Fruit fly (Drosophila melanogaster): ENCODE measurements around the gene CG32191.

Gene CG32191

DNA sequence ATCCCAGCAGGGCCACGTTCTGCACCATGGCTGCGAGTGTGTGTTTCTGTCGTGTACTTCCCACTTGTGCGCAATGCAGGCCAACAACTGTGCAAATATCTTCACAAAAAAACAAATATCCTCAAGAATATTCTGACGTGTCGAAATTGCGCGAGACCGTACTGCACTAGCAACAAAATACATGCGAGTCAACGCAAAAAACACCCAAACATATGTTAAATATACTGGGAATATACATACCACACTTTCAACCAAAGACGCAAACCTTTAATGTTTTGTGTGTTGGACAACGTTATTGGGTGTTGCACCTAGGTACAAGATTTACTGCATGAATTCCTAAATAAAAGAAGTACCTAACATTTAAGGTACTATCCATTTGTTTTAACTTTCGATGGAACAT is 6.8 kb downstream of the CG32191 start, which contains the start of gene NUCB1 (continued):
- TF ChIP-seq CG15479 (GFP tag; optimal IDR thresholded peaks at IDR 0.05) (peak; percentile 71), CG13123 (GFP tag; optimal IDR thresholded peaks at IDR 0.05) (no peak), CG17912 (GFP tag; optimal IDR thresholded peaks at IDR 0.05) (peak; percentile 63), Dll (GFP tag; IDR thresholded peaks at IDR 0.05; ENCODE audit: partially characterized antibody) (no peak), CG5180 (GFP tag; optimal IDR thresholded peaks at IDR 0.05) (no peak), nerfin-1 (tag; optimal IDR thresholded peaks at IDR 0.05) (peak; percentile 80), CG10431 (GFP tag; optimal IDR thresholded peaks at IDR 0.05) (no peak), CG6765 (GFP tag; optimal IDR thresholded peaks at IDR 0.05) (peak; percentile 16), CG31441 (GFP tag; IDR thresholded peaks at IDR 0.05) (no peak), Asciz (GFP tag; optimal IDR thresholded peaks at IDR 0.05) (no peak), pfk (GFP tag; optimal IDR thresholded peaks at IDR 0.05) (peak; percentile 23), Mad (GFP tag; optimal IDR thresholded peaks at IDR 0.05) (peak; percentile 12), pros (GFP tag; optimal IDR thresholded peaks at IDR 0.05) (no peak), Dp (GFP tag; optimal IDR thresholded peaks at IDR 0.05) (peak; percentile 45), CG17612 (GFP tag; IDR thresholded peaks at IDR 0.05) (no peak), p53 (GFP tag; optimal IDR thresholded peaks at IDR 0.05) (no peak), slbo (GFP tag; IDR thresholded peaks at IDR 0.05) (peak; percentile 58), CG3163 (GFP tag; optimal IDR thresholded peaks at IDR 0.05) (peak; percentile 18), aop (GFP tag; IDR thresholded peaks at IDR 0.05) (no peak), CG32767 (GFP tag; IDR thresholded peaks at IDR 0.05) (no peak), sens-2 (GFP tag; IDR thresholded peaks at IDR 0.05) (no peak), cas (GFP tag; IDR thresholded peaks at IDR 0.05) (no peak), Lim3 (GFP tag; IDR thresholded peaks at IDR 0.05) (no peak), CrebB (tag; optimal IDR thresholded peaks at IDR 0.05) (peak; percentile 12), unc-4 (GFP tag; IDR thresholded peaks at IDR 0.05; ENCODE audit: partially characterized antibody) (peak; percentile 26; the same call in 1 of the 2 replicates), hbn (GFP tag; IDR thresholded peaks at IDR 0.05; ENCODE audit: partially characterized antibody) (no peak), eyg (GFP tag; optimal IDR thresholded peaks at IDR 0.05) (no peak), CG4730 (GFP tag; IDR thresholded peaks at IDR 0.05) (no peak), fd3F (GFP tag; optimal IDR thresholded peaks at IDR 0.05) (peak; percentile 33), hkb (optimal IDR thresholded peaks at IDR 0.05) (no peak), hkb (GFP tag; IDR thresholded peaks at IDR 0.05) (peak; percentile 36; the same call in 1 of the 2 replicates), CG13894 (tag; optimal IDR thresholded peaks at IDR 0.05) (no peak), CG15011 (GFP tag; optimal IDR thresholded peaks at IDR 0.05) (no peak), exex (tag; optimal IDR thresholded peaks at IDR 0.05) (no peak), Oaz (GFP tag; IDR thresholded peaks at IDR 0.05) (no peak), lab (GFP tag; optimal IDR thresholded peaks at IDR 0.05) (no peak), Pdp1 (GFP tag; optimal IDR thresholded peaks at IDR 0.05) (no peak), inv (GFP tag; IDR thresholded peaks at IDR 0.05; ENCODE audit: partially characterized antibody) (no peak), MTF-1 (GFP tag; optimal IDR thresholded peaks at IDR 0.05; ENCODE audit: borderline replicate concordance) (peak; percentile 36), Mes4 (GFP tag; optimal IDR thresholded peaks at IDR 0.05) (no peak), Side (GFP tag; optimal IDR thresholded peaks at IDR 0.05) (no peak), z (GFP tag; IDR thresholded peaks at IDR 0.05) (no peak), CG32772 (GFP tag; IDR thresholded peaks at IDR 0.05) (no peak), onecut (GFP tag; IDR thresholded peaks at IDR 0.05) (no peak), chn (GFP tag; optimal IDR thresholded peaks at IDR 0.05) (peak; percentile 3), trem (tag; optimal IDR thresholded peaks at IDR 0.05) (peak; percentile 82), Dip2 (GFP tag; IDR thresholded peaks at IDR 0.05) (no peak), CG12236 (GFP tag; optimal IDR thresholded peaks at IDR 0.05) (no peak), bbx (GFP tag; IDR thresholded peaks at IDR 0.05; ENCODE audit: partially characterized antibody) (no peak; the same call in 1 of the 2 replicates), dmrt99B (tag; optimal IDR thresholded peaks at IDR 0.05) (no peak), CG43689 (GFP tag; IDR thresholded peaks at IDR 0.05) (no peak)

Measured in whole organism, embryonic.